Fruit fly (Drosophila melanogaster): Measurements from ENCODE around the gene Nost.

- TF ChIP-seq pan (optimal IDR thresholded peaks at IDR 0.05) = no peak
- TF ChIP-seq jim (GFP tag; optimal IDR thresholded peaks at IDR 0.05) = no peak
- TF ChIP-seq Hr83 (GFP tag; optimal IDR thresholded peaks at IDR 0.05; ENCODE audit: poor library complexity, severe bottlenecking) = no peak
- no peak for TF ChIP-seq CrebA (GFP tag; optimal IDR thresholded peaks at IDR 0.05; ENCODE audit: borderline replicate concordance)
- TF ChIP-seq Jra (GFP tag; optimal IDR thresholded peaks at IDR 0.05) = peak; percentile 6
- peak; percentile 60 for TF ChIP-seq psq (GFP tag; optimal IDR thresholded peaks at IDR 0.05)
- no peak for TF ChIP-seq usp (GFP tag; optimal IDR thresholded peaks at IDR 0.05)
- peak; percentile 52 for TF ChIP-seq ey (GFP tag; optimal IDR thresholded peaks at IDR 0.05)
- TF ChIP-seq GATAd (GFP tag; optimal IDR thresholded peaks at IDR 0.05) = no peak
- TF ChIP-seq Dfd (GFP tag; optimal IDR thresholded peaks at IDR 0.05) = no peak
- no peak for TF ChIP-seq Rel (GFP tag; optimal IDR thresholded peaks at IDR 0.05)
- TF ChIP-seq Rel (tag; optimal IDR thresholded peaks at IDR 0.05) = peak; percentile 41
Measured at dm6 chrX:9080962-9081361, 51.0 kb downstream of the Nost start, which contains the start of the genes CG7246 and HP1b.

All from whole organism, wandering third instar larva.